Fruit fly (Drosophila melanogaster) S2 (cell line): ENCODE data around the gene Prm.

ENCODE experiments used
- CG8478 ChIP-seq: fragments of >200 bp; optimal IDR thresholded peaks from 2 replicates; lab custom pipeline; 2018
- CTCF ChIP-seq, 2 experiments: fragments of >200 bp; optimal IDR thresholded peaks; 2 replicates each; lab custom pipeline; 2018

Gene Prm

dm6 chr3L:8725252-8725651, 19.9 kb downstream of the Prm start:
- no peak for TF ChIP-seq CG8478 (lab: Kevin White, UChicago)
- no peak for TF ChIP-seq CTCF (optimal IDR thresholded peaks at IDR 0.05; lab: Kevin White, UChicago)

- no peak for TF ChIP-seq CG8478 (lab: Kevin White, UChicago)
- TF ChIP-seq CTCF (optimal IDR thresholded peaks at IDR 0.05; lab: Kevin White, UChicago) = no peak
Observed at dm6 chr3L:8721145-8721544, 24.0 kb downstream of the Prm start, which contains the start of the genes CG32022 and CG6511. CG32022 (minus strand) TSS chr3L:8721272. CG6511 (plus strand) TSS chr3L:8721324.

dm6 chr3L:8719990-8720559, 25.0 kb downstream of the Prm start, which contains the start of gene SrpRbeta:
SrpRbeta (minus strand) TSS chr3L:8720225.
- no peak for TF ChIP-seq CG8478 (lab: Kevin White, UChicago)

- TF ChIP-seq CG8478 (lab: Kevin White, UChicago) (no peak), CTCF (optimal IDR thresholded peaks at IDR 0.05; lab: Kevin White, UChicago) (peak; percentile 77 to 89)
Observed at dm6 chr3L:8718602-8719001, 26.5 kb downstream of the Prm start.

dm6 chr3L:8716013-8716412, 29.1 kb downstream of the Prm start:
- TF ChIP-seq CG8478 (lab: Kevin White, UChicago) = no peak
- no peak for TF ChIP-seq CTCF (optimal IDR thresholded peaks at IDR 0.05; lab: Kevin White, UChicago)

- TF ChIP-seq CTCF (optimal IDR thresholded peaks at IDR 0.05; lab: Kevin White, UChicago) (no peak), CG8478 (lab: Kevin White, UChicago) (no peak)
Observed at dm6 chr3L:8712913-8713312, 32.2 kb downstream of the Prm start.

- no peak for TF ChIP-seq CG8478 (lab: Kevin White, UChicago)
- no peak for TF ChIP-seq CTCF (optimal IDR thresholded peaks at IDR 0.05; lab: Kevin White, UChicago)
Observed at dm6 chr3L:8708856-8709255, 36.3 kb downstream of the Prm start.

- TF ChIP-seq CTCF (optimal IDR thresholded peaks at IDR 0.05; lab: Kevin White, UChicago) (no peak), CG8478 (lab: Kevin White, UChicago) (no peak)
Observed at dm6 chr3L:8707821-8708220, 37.3 kb downstream of the Prm start.

- no peak for TF ChIP-seq CG8478 (lab: Kevin White, UChicago)
- no peak for TF ChIP-seq CTCF (optimal IDR thresholded peaks at IDR 0.05; lab: Kevin White, UChicago)
Observed at dm6 chr3L:8707075-8707474, 38.0 kb downstream of the Prm start.

- TF ChIP-seq CTCF (optimal IDR thresholded peaks at IDR 0.05; lab: Kevin White, UChicago) = no peak
Observed at dm6 chr3L:8704713-8705412, 40.2 kb downstream of the Prm start.

dm6 chr3L:8703707-8704236, 41.3 kb downstream of the Prm start:
- no peak for TF ChIP-seq CTCF (optimal IDR thresholded peaks at IDR 0.05; lab: Kevin White, UChicago)
- no peak for TF ChIP-seq CG8478 (lab: Kevin White, UChicago)

- TF ChIP-seq CTCF (optimal IDR thresholded peaks at IDR 0.05; lab: Kevin White, UChicago) (no peak), CG8478 (lab: Kevin White, UChicago) (no peak)
Observed at dm6 chr3L:8702448-8702847, 42.7 kb downstream of the Prm start.

- TF ChIP-seq CG8478 (lab: Kevin White, UChicago) (no peak), CTCF (optimal IDR thresholded peaks at IDR 0.05; lab: Kevin White, UChicago) (no peak)
Observed at dm6 chr3L:8701697-8702349, 43.3 kb downstream of the Prm start.

dm6 chr3L:8700643-8701208, 44.4 kb downstream of the Prm start:
- TF ChIP-seq CTCF (optimal IDR thresholded peaks at IDR 0.05; lab: Kevin White, UChicago) (no peak), CG8478 (lab: Kevin White, UChicago) (no peak)
